Fruit fly (Drosophila melanogaster): Measurements from ENCODE around the gene CG32579.
A peak's percentile ranks its signal among the peaks of the same experiment; 100 is the strongest.

Gene CG32579

DNA sequence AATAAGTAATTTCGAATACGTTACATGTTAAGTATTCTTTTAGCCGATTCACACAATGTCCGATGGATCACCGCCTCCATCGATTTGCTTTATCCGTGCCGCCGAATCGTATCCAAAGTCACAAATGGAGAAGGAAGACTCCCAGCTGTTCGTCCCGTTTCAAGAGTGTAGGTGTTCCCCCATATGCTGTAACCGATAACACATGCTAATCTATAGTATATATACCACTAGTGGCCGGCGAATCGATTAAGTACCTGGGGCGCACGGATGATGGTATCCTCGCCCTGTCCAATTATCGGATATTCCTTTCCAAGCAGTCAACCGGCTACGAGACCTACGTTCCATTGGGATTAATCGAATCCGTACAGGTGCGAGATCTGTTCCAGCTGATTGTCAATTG, 25.5 kb upstream of the CG32579 start, which contains the start of gene ERp44:
Gene ERp44 (minus strand): TSS at position 101 of the 400 bp plus-strand sequence.
- TF ChIP-seq CG9705 (GFP tag; optimal IDR thresholded peaks at IDR 0.05) (no peak), psq (GFP tag; optimal IDR thresholded peaks at IDR 0.05) (no peak), Rel (GFP tag; optimal IDR thresholded peaks at IDR 0.05) (no peak), Rel (tag; optimal IDR thresholded peaks at IDR 0.05) (no peak), pan (optimal IDR thresholded peaks at IDR 0.05) (no peak)

DNA sequence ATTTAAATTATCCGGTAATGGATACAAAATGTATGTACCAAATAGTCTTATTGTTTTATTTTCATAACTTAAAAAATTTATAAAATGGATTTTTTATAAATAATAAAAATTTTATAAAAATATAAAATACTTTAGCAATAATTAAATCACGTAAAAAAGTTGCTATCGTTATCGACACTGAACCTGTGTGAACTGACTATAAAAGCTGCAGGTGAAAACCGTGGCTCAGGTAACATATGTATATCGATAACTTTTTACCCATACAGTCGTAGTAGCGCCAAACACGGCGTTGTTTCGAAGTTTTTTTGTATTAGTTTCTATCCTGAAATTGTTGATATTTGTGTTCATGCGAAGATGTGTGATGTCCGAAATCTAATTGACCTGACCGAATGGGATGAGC, 19.4 kb upstream of the CG32579 start, which contains the start of gene CG3679:
Gene CG3679 (plus strand): TSS at position 235 of the 400 bp plus-strand sequence.
- no peak for TF ChIP-seq sv (GFP tag; optimal IDR thresholded peaks at IDR 0.05)
- no peak for TF ChIP-seq Mio (GFP tag; optimal IDR thresholded peaks at IDR 0.05)
- no peak for TF ChIP-seq br (GFP tag; optimal IDR thresholded peaks at IDR 0.05)
- peak; percentile 20 for TF ChIP-seq Hr78 (GFP tag; optimal IDR thresholded peaks at IDR 0.05)
- TF ChIP-seq N (GFP tag; optimal IDR thresholded peaks at IDR 0.05) = peak; percentile 57

DNA sequence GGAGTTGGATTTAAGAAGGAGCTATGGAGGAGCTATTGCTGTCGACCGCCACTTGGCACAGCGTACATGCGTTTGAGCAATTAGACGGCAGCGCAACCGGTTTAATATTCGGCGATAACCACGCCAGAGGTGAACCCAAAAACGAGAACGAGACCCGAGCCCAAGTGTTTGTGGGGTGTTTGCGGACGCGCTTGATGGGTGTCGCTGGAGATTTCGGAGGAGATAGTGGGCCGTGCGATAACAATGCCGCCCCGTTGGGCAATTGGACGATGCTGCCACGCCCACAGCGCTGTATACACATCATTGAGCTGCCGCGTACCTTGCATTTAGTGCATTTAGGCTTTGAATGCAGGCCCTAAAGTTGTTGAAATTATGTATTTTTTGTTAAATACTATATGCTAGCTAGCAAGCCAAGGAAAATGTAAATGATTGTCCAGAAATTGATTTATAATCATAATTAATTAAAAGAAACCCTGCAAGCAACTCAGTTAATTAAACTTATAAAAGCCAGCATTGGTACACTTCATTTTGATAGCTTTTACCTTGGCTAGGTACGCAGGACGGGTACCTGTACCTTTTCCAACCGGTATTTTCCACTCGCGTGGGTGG, 14.7 kb upstream of the CG32579 start, which contains the start of gene Had1:
Gene Had1 (minus strand): TSS at position 358 of the 609 bp plus-strand sequence.
- TF ChIP-seq Vsx2 (GFP tag; optimal IDR thresholded peaks at IDR 0.05; ENCODE audit: partially characterized antibody) (no peak), Myc (optimal IDR thresholded peaks at IDR 0.05) (peak; percentile 39), sage (GFP tag; optimal IDR thresholded peaks at IDR 0.05) (no peak), lola (GFP tag; optimal IDR thresholded peaks at IDR 0.05) (no peak), N (GFP tag; optimal IDR thresholded peaks at IDR 0.05) (no peak), fru (GFP tag; optimal IDR thresholded peaks at IDR 0.05) (no peak), rgr (GFP tag; optimal IDR thresholded peaks at IDR 0.05) (no peak), woc (GFP tag; optimal IDR thresholded peaks at IDR 0.05) (peak; percentile 46), Jra (GFP tag; optimal IDR thresholded peaks at IDR 0.05) (no peak), Sp1 (GFP tag; optimal IDR thresholded peaks at IDR 0.05) (no peak), CG9705 (GFP tag; optimal IDR thresholded peaks at IDR 0.05) (no peak), OdsH (GFP tag; optimal IDR thresholded peaks at IDR 0.05) (no peak), Dif (GFP tag; optimal IDR thresholded peaks at IDR 0.05; ENCODE audit: partially characterized antibody) (peak; percentile 71), dmrt93B (GFP tag; optimal IDR thresholded peaks at IDR 0.05) (no peak), Hnf4 (GFP tag; optimal IDR thresholded peaks at IDR 0.05) (no peak), Rel (GFP tag; optimal IDR thresholded peaks at IDR 0.05) (no peak), Rel (tag; optimal IDR thresholded peaks at IDR 0.05) (peak; percentile 4), Mio (GFP tag; optimal IDR thresholded peaks at IDR 0.05) (no peak)

DNA sequence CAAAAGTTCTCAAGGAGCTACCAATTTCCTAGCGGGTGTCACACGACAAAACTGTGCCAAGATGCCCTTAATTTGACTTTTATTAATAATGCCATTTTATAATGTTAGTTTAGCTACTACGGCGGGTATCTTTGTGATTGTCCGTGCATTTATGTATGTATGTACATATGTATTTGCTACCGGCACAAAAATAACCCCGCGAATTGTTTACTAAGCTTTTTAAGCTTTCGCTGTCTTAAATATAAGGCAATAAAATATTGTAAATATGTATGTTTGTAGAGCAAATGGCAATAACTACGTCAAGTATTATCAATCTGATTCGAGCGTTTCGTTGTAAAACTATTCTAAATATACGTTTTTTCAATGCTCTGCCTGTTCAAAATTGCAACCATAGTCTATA, 14.1 kb upstream of the CG32579 start:
- TF ChIP-seq dsf (GFP tag; optimal IDR thresholded peaks at IDR 0.05; ENCODE audit: borderline replicate concordance) (no peak), CG32264 (GFP tag; optimal IDR thresholded peaks at IDR 0.05) (no peak), dl (GFP tag; optimal IDR thresholded peaks at IDR 0.05; ENCODE audit: insufficient read depth in 1 of 2, partially characterized antibody in 2 of 2) (no peak), sv (GFP tag; optimal IDR thresholded peaks at IDR 0.05) (no peak)

DNA sequence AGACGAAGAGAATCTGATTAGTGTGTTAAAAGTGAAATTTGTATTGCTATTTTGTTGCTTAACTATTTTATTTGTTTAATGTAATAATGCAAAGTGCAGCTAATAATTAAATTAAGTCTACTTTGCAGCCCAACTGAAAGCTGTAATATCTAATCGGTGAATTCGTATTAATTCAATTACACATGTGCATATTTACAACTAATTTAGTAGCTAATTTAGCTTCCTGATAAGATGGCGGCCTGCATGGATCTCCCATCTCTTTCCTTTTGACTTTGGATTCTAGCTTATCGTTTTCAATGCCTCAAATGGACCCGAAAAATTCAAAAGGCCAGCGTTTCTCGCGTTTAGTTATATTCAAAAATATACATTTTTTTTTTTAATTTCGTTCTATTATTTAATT, 13.3 kb upstream of the CG32579 start:
- TF ChIP-seq CG9705 (GFP tag; optimal IDR thresholded peaks at IDR 0.05) = no peak
- TF ChIP-seq Vsx2 (GFP tag; optimal IDR thresholded peaks at IDR 0.05; ENCODE audit: partially characterized antibody) = peak; percentile 11

DNA sequence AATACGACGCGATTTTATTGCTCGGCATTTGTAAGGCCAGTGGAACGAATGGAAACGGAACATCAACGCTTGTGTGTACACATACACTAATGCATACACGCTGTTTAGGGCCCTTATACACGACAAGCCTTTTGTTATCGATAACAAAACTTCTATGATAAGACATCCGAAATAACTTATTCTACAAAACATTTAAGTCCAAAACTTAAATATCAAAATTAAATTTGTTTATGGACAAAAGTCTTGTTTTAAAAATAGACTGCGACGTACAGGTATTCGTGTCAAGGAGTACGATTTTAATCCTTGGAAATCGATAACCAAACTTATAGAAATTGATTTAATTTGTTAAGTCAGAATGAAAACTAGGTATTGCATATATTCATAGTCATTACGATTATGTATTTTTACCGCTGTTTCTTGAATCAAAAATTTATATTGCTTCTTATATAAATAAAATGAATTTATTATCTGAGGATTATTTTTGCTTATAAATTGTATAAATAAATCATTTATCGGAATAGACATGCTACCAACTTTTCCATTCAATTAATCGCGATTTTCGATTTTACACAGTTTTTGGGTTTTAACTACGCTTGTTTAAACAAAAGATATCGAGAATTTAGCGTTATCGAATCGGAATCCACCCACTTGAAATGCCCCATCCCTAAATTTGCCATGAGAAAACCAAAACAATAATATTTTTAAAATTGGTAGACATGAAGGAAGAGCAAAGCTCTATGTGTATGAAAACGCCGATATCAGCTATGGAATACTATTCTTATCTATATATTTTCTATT, 9.8 kb upstream of the CG32579 start, which contains the start of the genes CG9915 and SWIP:
Gene CG9915 (minus strand): TSS at position 61 of the 798 bp plus-strand sequence.
Gene SWIP (plus strand): TSS at position 632 of the 798 bp plus-strand sequence.
- TF ChIP-seq Hr83 (GFP tag; optimal IDR thresholded peaks at IDR 0.05; ENCODE audit: poor library complexity, severe bottlenecking) = no peak
- TF ChIP-seq CG32264 (GFP tag; optimal IDR thresholded peaks at IDR 0.05) = no peak
- TF ChIP-seq foxo (GFP tag; optimal IDR thresholded peaks at IDR 0.05) = peak in 1 of 2 experiments; percentile 25
- TF ChIP-seq Hr78 (GFP tag; optimal IDR thresholded peaks at IDR 0.05) = no peak
- TF ChIP-seq N (GFP tag; optimal IDR thresholded peaks at IDR 0.05) = no peak
- peak; percentile 29 for TF ChIP-seq woc (GFP tag; optimal IDR thresholded peaks at IDR 0.05)
- peak; percentile 99 for TF ChIP-seq Vsx2 (GFP tag; optimal IDR thresholded peaks at IDR 0.05; ENCODE audit: partially characterized antibody)
- no peak for TF ChIP-seq Dfd (GFP tag; optimal IDR thresholded peaks at IDR 0.05)
- no peak for TF ChIP-seq ey (GFP tag; optimal IDR thresholded peaks at IDR 0.05)
- TF ChIP-seq Dif (GFP tag; optimal IDR thresholded peaks at IDR 0.05; ENCODE audit: partially characterized antibody) = peak; percentile 97
- peak; percentile 69 to 90 for TF ChIP-seq dl (GFP tag; optimal IDR thresholded peaks at IDR 0.05; ENCODE audit: insufficient read depth in 1 of 2, partially characterized antibody in 2 of 2)
- peak; percentile 17 for TF ChIP-seq Sp1 (GFP tag; optimal IDR thresholded peaks at IDR 0.05)
